Fruit fly (Drosophila melanogaster) whole organism, wandering third instar larva: ENCODE data around the gene Ran.
A peak's percentile ranks its signal among the peaks of the same experiment; 100 is the strongest.

ENCODE experiments used
- Abd-B ChIP-seq: fragments of >200 bp; optimal IDR thresholded peaks from 2 replicates; lab custom pipeline; 2017; ENCODE audit warnings: missing biosample characterization, missing genetic modification characterization
- CG32264 ChIP-seq: fragments of 200-800 bp; sonication (Bioruptor generic); optimal IDR thresholded peaks from 2 replicates; lab custom pipeline; 2016; ENCODE audit warnings: missing biosample characterization, missing genetic modification characterization
- CG9705 ChIP-seq: fragments of 200-800 bp; sonication (Bioruptor generic); optimal IDR thresholded peaks from 2 replicates; lab custom pipeline; 2018; ENCODE audit warnings: missing biosample characterization, mild to moderate bottlenecking, missing genetic modification characterization
- CrebA ChIP-seq: fragments of 200-800 bp; sonication (Bioruptor generic); optimal IDR thresholded peaks from 2 replicates; lab custom pipeline; 2016; ENCODE audit warnings: missing biosample characterization, mild to moderate bottlenecking, missing genetic modification characterization, borderline replicate concordance
- Dfd ChIP-seq: fragments of >200 bp; optimal IDR thresholded peaks from 2 replicates; lab custom pipeline; 2017; ENCODE audit warnings: missing biosample characterization, missing genetic modification characterization
- Dif ChIP-seq: fragments of 200-275, 200-300 bp; sonication (Bioruptor generic); optimal IDR thresholded peaks from 2 replicates; lab custom pipeline; 2018; ENCODE audit warnings: missing biosample characterization, missing genetic modification characterization; ENCODE audit not compliant: partially characterized antibody
- GATAd ChIP-seq: sonication (Bioruptor generic); optimal IDR thresholded peaks from 2 replicates; lab custom pipeline; 2016; ENCODE audit warnings: missing biosample characterization, missing genetic modification characterization
- HLH106 ChIP-seq: fragments of 200-800 bp; optimal IDR thresholded peaks from 3 replicates; lab custom pipeline; 2019; ENCODE audit warnings: missing biosample characterization, mild to moderate bottlenecking, missing genetic modification characterization, moderate library complexity
- Hnf4 ChIP-seq: fragments of 200-800 bp; sonication (Bioruptor generic); optimal IDR thresholded peaks from 2 replicates; lab custom pipeline; 2016; ENCODE audit warnings: missing biosample characterization, mild to moderate bottlenecking, missing genetic modification characterization
- Hr78 ChIP-seq: fragments of >200 bp; optimal IDR thresholded peaks from 2 replicates; lab custom pipeline; 2017; ENCODE audit warnings: missing biosample characterization, missing genetic modification characterization
- Hr83 ChIP-seq: fragments of 200-300 bp; sonication (Bioruptor generic); optimal IDR thresholded peaks from 2 replicates; lab custom pipeline; 2016; ENCODE audit warnings: missing biosample characterization, mild to moderate bottlenecking, missing genetic modification characterization, moderate library complexity; ENCODE audit not compliant: poor library complexity, severe bottlenecking
- Jra ChIP-seq: sonication (Bioruptor generic); optimal IDR thresholded peaks from 2 replicates; lab custom pipeline; 2016; ENCODE audit warnings: missing biosample characterization, missing genetic modification characterization
- Myc ChIP-seq: fragments of >200 bp; optimal IDR thresholded peaks from 2 replicates; lab custom pipeline; 2017
- N ChIP-seq: fragments of >200 bp; optimal IDR thresholded peaks from 2 replicates; lab custom pipeline; 2018; ENCODE audit warnings: missing biosample characterization, missing external identifiers, missing genetic modification characterization
- OdsH ChIP-seq: fragments of 200-800 bp; sonication (Bioruptor generic); optimal IDR thresholded peaks from 2 replicates; lab custom pipeline; 2016; ENCODE audit warnings: missing biosample characterization, mild to moderate bottlenecking, missing genetic modification characterization
- Rel ChIP-seq, 2 experiments: fragments of 200-800 bp; sonication (Bioruptor generic) in 1 of 2; optimal IDR thresholded peaks; 2 replicates in 1 of 2; 3 replicates in 1 of 2; lab custom pipeline; 2016 to 2019; ENCODE audit warnings: mild to moderate bottlenecking in 2 of 2, missing biosample characterization in 2 of 2, missing genetic modification characterization in 2 of 2, moderate library complexity in 1 of 2
- Sp1 ChIP-seq: fragments of 200-800 bp; sonication (Bioruptor generic); optimal IDR thresholded peaks from 3 replicates; lab custom pipeline; 2019; ENCODE audit warnings: missing biosample characterization, mild to moderate bottlenecking, missing genetic modification characterization, moderate library complexity
- Vsx2 ChIP-seq: fragments of 200-300, 225-300 bp; sonication (Bioruptor generic); optimal IDR thresholded peaks from 2 replicates; lab custom pipeline; 2018; ENCODE audit warnings: missing biosample characterization, missing genetic modification characterization; ENCODE audit not compliant: partially characterized antibody
- br ChIP-seq: fragments of 200-800 bp; sonication (Bioruptor generic); optimal IDR thresholded peaks from 2 replicates; lab custom pipeline; 2016; ENCODE audit warnings: missing biosample characterization, missing genetic modification characterization
- brk ChIP-seq: fragments of 200-800 bp; sonication (Bioruptor generic); optimal IDR thresholded peaks from 2 replicates; lab custom pipeline; 2016; ENCODE audit warnings: missing biosample characterization, mild to moderate bottlenecking, missing genetic modification characterization
- dmrt93B ChIP-seq: fragments of 200-800 bp; sonication (Bioruptor generic); optimal IDR thresholded peaks from 2 replicates; lab custom pipeline; 2018; ENCODE audit warnings: missing biosample characterization, mild to moderate bottlenecking, missing genetic modification characterization
- dsf ChIP-seq: sonication (Bioruptor generic); optimal IDR thresholded peaks from 2 replicates; lab custom pipeline; 2016; ENCODE audit warnings: missing biosample characterization, missing genetic modification characterization, borderline replicate concordance
- foxo ChIP-seq, 2 experiments: fragments of 200-800 bp; sonication (Bioruptor generic); optimal IDR thresholded peaks; 2 replicates in 1 of 2; 3 replicates in 1 of 2; lab custom pipeline; 2016 to 2017; ENCODE audit warnings: missing biosample characterization in 2 of 2, missing genetic modification characterization in 2 of 2
- fru ChIP-seq: fragments of 200-800 bp; sonication (Bioruptor generic); optimal IDR thresholded peaks from 3 replicates; lab custom pipeline; 2016; ENCODE audit warnings: missing biosample characterization, mild to moderate bottlenecking, missing genetic modification characterization
- h ChIP-seq: fragments of 200-800 bp; sonication (Bioruptor generic); optimal IDR thresholded peaks from 3 replicates; lab custom pipeline; 2016; ENCODE audit warnings: missing biosample characterization, mild to moderate bottlenecking, missing genetic modification characterization
- jim ChIP-seq: fragments of 175-275, 200-325 bp; sonication (Bioruptor generic); optimal IDR thresholded peaks from 2 replicates; lab custom pipeline; 2016; ENCODE audit warnings: missing biosample characterization, mild to moderate bottlenecking, missing genetic modification characterization
- lola ChIP-seq: fragments of >200 bp; optimal IDR thresholded peaks from 2 replicates; lab custom pipeline; 2017; ENCODE audit warnings: missing biosample characterization, missing genetic modification characterization
- pan ChIP-seq: fragments of >200 bp; optimal IDR thresholded peaks from 2 replicates; lab custom pipeline; 2017
- psq ChIP-seq: fragments of 200-800 bp; sonication (Bioruptor generic); optimal IDR thresholded peaks from 3 replicates; lab custom pipeline; 2017; ENCODE audit warnings: missing biosample characterization, mild to moderate bottlenecking, missing genetic modification characterization, moderate library complexity
- rgr ChIP-seq: fragments of 200-800 bp; sonication (Bioruptor generic); optimal IDR thresholded peaks from 3 replicates; lab custom pipeline; 2016; ENCODE audit warnings: missing biosample characterization, mild to moderate bottlenecking, missing genetic modification characterization
- sage ChIP-seq: fragments of 200-800 bp; sonication (Bioruptor generic); optimal IDR thresholded peaks from 2 replicates; lab custom pipeline; 2016; ENCODE audit warnings: missing biosample characterization, mild to moderate bottlenecking, missing genetic modification characterization
- tai ChIP-seq: sonication (Bioruptor generic); optimal IDR thresholded peaks from 2 replicates; lab custom pipeline; 2016; ENCODE audit warnings: missing biosample characterization, missing genetic modification characterization
- usp ChIP-seq: fragments of >200 bp; optimal IDR thresholded peaks from 2 replicates; lab custom pipeline; 2017; ENCODE audit warnings: missing biosample characterization, missing genetic modification characterization
- woc ChIP-seq: sonication (Bioruptor generic); optimal IDR thresholded peaks from 2 replicates; lab custom pipeline; 2016; ENCODE audit warnings: missing biosample characterization, mild to moderate bottlenecking, missing genetic modification characterization

The Ran gene

dm6 chrX:11141785-11142591, 6.5 kb downstream of the Ran start, which contains the start of the genes CG15199 and CG15202:
CG15199 (minus strand) TSS chrX:11141835.
CG15202 (plus strand) TSS chrX:11142541.
- TF ChIP-seq CG32264 (no peak), br (no peak), usp (GFP tag; lab: Kevin White, UChicago) (no peak), woc (GFP tag; lab: Kevin White, UChicago) (no peak), fru (GFP tag; lab: Kevin White, UChicago) (no peak), sage (GFP tag; lab: Kevin White, UChicago) (no peak), psq (GFP tag; lab: Kevin White, UChicago) (no peak), lola (GFP tag; lab: Kevin White, UChicago) (no peak), brk (GFP tag; lab: Kevin White, UChicago) (no peak), Myc (lab: Kevin White, UChicago) (no peak), Sp1 (GFP tag; lab: Kevin White, UChicago) (no peak), Jra (GFP tag; lab: Kevin White, UChicago) (no peak), tai (GFP tag; lab: Kevin White, UChicago) (no peak), GATAd (no peak), Abd-B (GFP tag; lab: Kevin White, UChicago) (no peak), Hr83 (GFP tag; lab: Kevin White, UChicago) (no peak)

DNA sequence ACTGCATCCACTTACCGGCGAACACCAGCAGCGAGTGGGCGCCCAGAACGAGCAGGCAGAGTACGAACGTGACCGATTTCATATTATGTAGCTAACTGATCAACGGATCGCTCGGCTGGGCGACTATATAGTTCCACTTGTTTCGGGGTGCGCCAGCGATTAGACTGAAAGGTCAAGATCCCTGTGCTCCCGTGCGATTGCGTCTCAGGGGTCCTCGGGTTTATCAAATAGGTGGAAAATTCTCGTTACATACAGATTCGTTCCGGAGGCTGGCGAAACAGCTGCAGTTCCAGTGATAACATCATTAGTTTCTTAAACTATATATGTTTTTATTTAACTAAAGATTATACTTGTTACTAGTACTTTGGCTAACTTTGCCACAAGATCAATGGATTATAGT, 8.4 kb downstream of the Ran start, which contains the start of gene ssp7:
ssp7 (minus strand) TSS at position 101 of the 400 bp plus-strand sequence.
- TF ChIP-seq fru (GFP tag; lab: Kevin White, UChicago) (no peak), Hr83 (GFP tag; lab: Kevin White, UChicago) (no peak), pan (lab: Kevin White, UChicago) (no peak), rgr (GFP tag; lab: Kevin White, UChicago) (no peak), Abd-B (GFP tag; lab: Kevin White, UChicago) (no peak), psq (GFP tag; lab: Kevin White, UChicago) (no peak), Rel (GFP tag; optimal IDR thresholded peaks at IDR 0.05; lab: Kevin White, UChicago) (no peak), Rel (tag; optimal IDR thresholded peaks at IDR 0.05; lab: Kevin White, UChicago) (no peak), Hr78 (GFP tag; lab: Kevin White, UChicago) (no peak), sage (GFP tag; lab: Kevin White, UChicago) (no peak), jim (GFP tag; lab: Kevin White, UChicago) (no peak), brk (GFP tag; lab: Kevin White, UChicago) (no peak), dmrt93B (GFP tag; lab: Kevin White, UChicago) (no peak), Hnf4 (GFP tag; lab: Kevin White, UChicago) (no peak), dsf (GFP tag; lab: Kevin White, UChicago) (no peak), h (GFP tag; lab: Kevin White, UChicago) (no peak), woc (GFP tag; lab: Kevin White, UChicago) (no peak), usp (GFP tag; lab: Kevin White, UChicago) (no peak), N (no peak), Myc (lab: Kevin White, UChicago) (no peak), Dfd (no peak)
- TF ChIP-seq, all 38 proteins: peak for 0

dm6 chrX:11137566-11138186, 10.8 kb downstream of the Ran start, which contains the start of gene CDK2AP1:
CDK2AP1 (plus strand) TSS chrX:11137859.
- TF ChIP-seq Vsx2 (GFP tag; lab: Kevin White, UChicago) = no peak
- TF ChIP-seq Sp1 (GFP tag; lab: Kevin White, UChicago) = no peak
- TF ChIP-seq Rel (GFP tag; optimal IDR thresholded peaks at IDR 0.05; lab: Kevin White, UChicago) = no peak
- peak; percentile 15 for TF ChIP-seq Rel (tag; optimal IDR thresholded peaks at IDR 0.05; lab: Kevin White, UChicago)
- peak; percentile 53 for TF ChIP-seq woc (GFP tag; lab: Kevin White, UChicago)
- no peak for TF ChIP-seq CrebA (GFP tag; lab: Kevin White, UChicago)
- no peak for TF ChIP-seq dsf (GFP tag; lab: Kevin White, UChicago)
- TF ChIP-seq tai (GFP tag; lab: Kevin White, UChicago) = no peak
- no peak for TF ChIP-seq OdsH
- TF ChIP-seq psq (GFP tag; lab: Kevin White, UChicago) = no peak
- TF ChIP-seq HLH106 = peak; percentile 25
- TF ChIP-seq N = peak; percentile 82
- TF ChIP-seq fru (GFP tag; lab: Kevin White, UChicago) = no peak
- TF ChIP-seq h (GFP tag; lab: Kevin White, UChicago) = peak; percentile 5
- TF ChIP-seq Dif (GFP tag; lab: Kevin White, UChicago) = no peak
- peak; percentile 75 for TF ChIP-seq Hr78 (GFP tag; lab: Kevin White, UChicago)
- no peak for TF ChIP-seq CG9705 (GFP tag; lab: Kevin White, UChicago)
- no peak for TF ChIP-seq CG32264
- no peak for TF ChIP-seq rgr (GFP tag; lab: Kevin White, UChicago)
- TF ChIP-seq pan (lab: Kevin White, UChicago) = no peak
- TF ChIP-seq sage (GFP tag; lab: Kevin White, UChicago) = no peak
- TF ChIP-seq dmrt93B (GFP tag; lab: Kevin White, UChicago) = no peak
- no peak for TF ChIP-seq foxo (GFP tag; optimal IDR thresholded peaks at IDR 0.05; lab: Kevin White, UChicago)
- no peak for TF ChIP-seq Myc (lab: Kevin White, UChicago)
- TF ChIP-seq, all 38 proteins: peak for 6
